Fruit fly (Drosophila melanogaster): ENCODE results near the gene Amt.

Gene Amt

dm6 chr3R:15250454-15250853, 1.5 kb upstream of the Amt start (continued):
- TF ChIP-seq grau (tag; optimal IDR thresholded peaks at IDR 0.05) (peak; percentile 75), al (GFP tag; IDR thresholded peaks at IDR 0.05) (peak; percentile 57), Taf1 (GFP tag; IDR thresholded peaks at IDR 0.05) (peak; percentile 67), Ssrp (tag; optimal IDR thresholded peaks at IDR 0.05) (peak; percentile 5), Stat92E (GFP tag; optimal IDR thresholded peaks at IDR 0.05) (no peak), CG2889 (GFP tag; IDR thresholded peaks at IDR 0.05) (0 out of 3 replicates have a peak, but pooled peaks have one; percentile 66), D (optimal IDR thresholded peaks at IDR 0.05) (no peak), D (GFP tag; optimal IDR thresholded peaks at IDR 0.05) (peak; percentile 35), CG14014 (GFP tag; IDR thresholded peaks at IDR 0.05) (peak; percentile 83), Mrtf (GFP tag; IDR thresholded peaks at IDR 0.05) (peak; percentile 46; the same call in 1 of the 3 replicates), wdn (GFP tag; IDR thresholded peaks at IDR 0.05) (peak; percentile 64; the same call in 1 of the 2 replicates), lmd (GFP tag; IDR thresholded peaks at IDR 0.05) (peak; percentile 65), CG17612 (GFP tag; IDR thresholded peaks at IDR 0.05) (peak; percentile 52; the same call in 1 of the 2 replicates), CG14667 (GFP tag; IDR thresholded peaks at IDR 0.05) (0 out of 2 replicates have a peak, but pooled peaks have one; percentile 20), Lim3 (GFP tag; IDR thresholded peaks at IDR 0.05) (0 out of 2 replicates have a peak, but pooled peaks have one; percentile 31), Gug (GFP tag; IDR thresholded peaks at IDR 0.05) (peak; percentile 67), CG10543 (GFP tag; optimal IDR thresholded peaks at IDR 0.05) (no peak), Trl (optimal IDR thresholded peaks at IDR 0.05) (peak; percentile 47 to 60), Trl (GFP tag; optimal IDR thresholded peaks at IDR 0.05) (no peak), Sin3A (optimal IDR thresholded peaks at IDR 0.05) (no peak), toy (GFP tag; IDR thresholded peaks at IDR 0.05) (0 out of 2 replicates have a peak, but pooled peaks have one; percentile 28), odd (GFP tag; optimal IDR thresholded peaks at IDR 0.05) (no peak), hbn (GFP tag; IDR thresholded peaks at IDR 0.05; ENCODE audit: partially characterized antibody) (no peak), Fer1 (GFP tag; optimal IDR thresholded peaks at IDR 0.05) (peak; percentile 89), pita (GFP tag; optimal IDR thresholded peaks at IDR 0.05) (no peak), schlank (tag; optimal IDR thresholded peaks at IDR 0.05) (peak; percentile 56), maf-S (GFP tag; optimal IDR thresholded peaks at IDR 0.05) (no peak), CG4360 (GFP tag; IDR thresholded peaks at IDR 0.05) (peak; percentile 35; the same call in 1 of the 2 replicates), tin (GFP tag; optimal IDR thresholded peaks at IDR 0.05) (peak; percentile 3), CG1603 (tag; optimal IDR thresholded peaks at IDR 0.05) (no peak), dysf (GFP tag; IDR thresholded peaks at IDR 0.05) (peak; percentile 82), eve (GFP tag; optimal IDR thresholded peaks at IDR 0.05) (no peak), ara (GFP tag; IDR thresholded peaks at IDR 0.05) (peak; percentile 52), ewg (GFP tag; optimal IDR thresholded peaks at IDR 0.05) (peak; percentile 37), mam (GFP tag; optimal IDR thresholded peaks at IDR 0.05) (peak; percentile 0), E2f2 (GFP tag; IDR thresholded peaks at IDR 0.05) (peak; percentile 51), Hr3 (GFP tag; optimal IDR thresholded peaks at IDR 0.05) (peak; percentile 62), CG6765 (GFP tag; optimal IDR thresholded peaks at IDR 0.05) (peak; percentile 47), CG6689 (GFP tag; IDR thresholded peaks at IDR 0.05) (peak; percentile 64), CG9727 (GFP tag; optimal IDR thresholded peaks at IDR 0.05) (peak; percentile 63), rib (GFP tag; IDR thresholded peaks at IDR 0.05) (peak; percentile 46; the same call in 1 of the 2 replicates), phol (tag; optimal IDR thresholded peaks at IDR 0.05) (peak; percentile 31), Ptx1 (GFP tag; IDR thresholded peaks at IDR 0.05) (peak; percentile 76), CG12942 (GFP tag; optimal IDR thresholded peaks at IDR 0.05) (peak; percentile 11), CG12155 (GFP tag; optimal IDR thresholded peaks at IDR 0.05) (peak; percentile 40), sens (GFP tag) (peak; percentile 76), Med (GFP tag) (peak; percentile 77), CG18599 (GFP tag; optimal IDR thresholded peaks at IDR 0.05) (peak; percentile 94), CG10147 (GFP tag; optimal IDR thresholded peaks at IDR 0.05) (no peak), Hmr (GFP tag; optimal IDR thresholded peaks at IDR 0.05) (peak; percentile 93), HHEX (GFP tag; optimal IDR thresholded peaks at IDR 0.05) (peak; percentile 42), Hmx (GFP tag; optimal IDR thresholded peaks at IDR 0.05) (no peak)

Data from whole organism, embryonic.